Fruit fly (Drosophila melanogaster): Measurements from ENCODE around the gene Wnt4.
A peak's percentile ranks its signal among the peaks of the same experiment; 100 is the strongest.

dm6 chr2L:7217931-7218330 is 59.0 kb downstream of the Wnt4 start:
- no peak for TF ChIP-seq lab (GFP tag; optimal IDR thresholded peaks at IDR 0.05)
- no peak for TF ChIP-seq CTCF (GFP tag; optimal IDR thresholded peaks at IDR 0.05)
- TF ChIP-seq seq (GFP tag; IDR thresholded peaks at IDR 0.05) = no peak
- TF ChIP-seq slp2 (GFP tag; optimal IDR thresholded peaks at IDR 0.05) = no peak
- peak; percentile 95 for TF ChIP-seq mirr (GFP tag; optimal IDR thresholded peaks at IDR 0.05)

Data from whole organism, embryonic.